Fruit fly (Drosophila melanogaster): ENCODE results near the gene CG16985.

DNA sequence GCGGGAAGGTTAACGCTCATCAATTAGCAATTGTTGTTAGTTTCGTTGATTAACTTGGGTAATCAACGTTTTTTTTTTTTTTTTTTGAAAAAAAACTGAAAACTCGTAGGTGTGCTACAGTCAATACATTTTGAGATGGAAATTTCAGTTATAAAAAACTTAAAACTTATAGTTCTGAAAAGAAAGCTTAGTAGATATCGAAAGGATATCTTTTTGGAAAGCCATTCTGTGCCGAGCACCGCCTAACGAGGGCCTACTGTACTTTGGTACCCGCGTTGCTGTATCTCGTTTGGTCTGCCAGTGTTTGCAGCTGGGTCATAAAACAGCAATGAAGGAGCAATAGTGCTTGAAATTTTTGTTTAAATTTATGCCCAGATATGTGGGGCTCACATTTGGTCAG, 27.1 kb upstream of the CG16985 start:
- TF ChIP-seq CG32121 (GFP tag; IDR thresholded peaks at IDR 0.05) (peak; percentile 86), gl (tag; optimal IDR thresholded peaks at IDR 0.05) (no peak), fd96Ca (GFP tag; IDR thresholded peaks at IDR 0.05) (peak; percentile 89), Ets98B (GFP tag; IDR thresholded peaks at IDR 0.05) (peak; percentile 83), Pif1A (GFP tag; optimal IDR thresholded peaks at IDR 0.05) (peak; percentile 57)

Measured in whole organism, pupa.